Fruit fly (Drosophila melanogaster): ENCODE measurements around the gene CG34043.

The CG34043 gene

dm6 chr2L:10230455-10230854 is 50.2 kb downstream of the CG34043 start:
- TF ChIP-seq tai (GFP tag; optimal IDR thresholded peaks at IDR 0.05) (no peak), N (GFP tag; optimal IDR thresholded peaks at IDR 0.05) (no peak), Hnf4 (GFP tag; optimal IDR thresholded peaks at IDR 0.05) (no peak), usp (GFP tag; optimal IDR thresholded peaks at IDR 0.05) (no peak), Jra (GFP tag; optimal IDR thresholded peaks at IDR 0.05) (no peak), HLH106 (tag; optimal IDR thresholded peaks at IDR 0.05) (no peak), Mio (GFP tag; optimal IDR thresholded peaks at IDR 0.05) (no peak), br (GFP tag; optimal IDR thresholded peaks at IDR 0.05) (no peak), Sp1 (GFP tag; optimal IDR thresholded peaks at IDR 0.05) (no peak), dmrt93B (GFP tag; optimal IDR thresholded peaks at IDR 0.05) (no peak), CrebA (GFP tag; optimal IDR thresholded peaks at IDR 0.05; ENCODE audit: borderline replicate concordance) (no peak), Abd-B (GFP tag; optimal IDR thresholded peaks at IDR 0.05) (no peak), ey (GFP tag; optimal IDR thresholded peaks at IDR 0.05) (no peak), h (GFP tag; optimal IDR thresholded peaks at IDR 0.05) (no peak), rgr (GFP tag; optimal IDR thresholded peaks at IDR 0.05) (no peak), OdsH (GFP tag; optimal IDR thresholded peaks at IDR 0.05) (no peak)
